Worm (Caenorhabditis elegans) whole organism, L3 larva: ENCODE measurements around the gene irld-40.

Source experiments
- aly-2 ChIP-seq: fragments of 150-350 bp; optimal IDR thresholded peaks from 2 replicates; lab custom pipeline; 2014; ENCODE audit warnings: missing biosample characterization, missing genetic modification characterization
- ama-1 ChIP-seq: fragments of 150-350 bp; optimal IDR thresholded peaks from 2 replicates; lab custom pipeline; 2018
- ceh-9 ChIP-seq: sonication (generic microtip); optimal IDR thresholded peaks from 2 replicates; lab custom pipeline; 2018; ENCODE audit warnings: missing biosample characterization, missing genetic modification characterization
- fos-1 ChIP-seq: fragments of 150-350 bp; optimal IDR thresholded peaks from 2 replicates; lab custom pipeline; 2014; ENCODE audit warnings: missing biosample characterization, missing genetic modification characterization
- lin-15B ChIP-seq: fragments of 150-350 bp; optimal IDR thresholded peaks from 2 replicates; lab custom pipeline; 2014; ENCODE audit warnings: missing biosample characterization, missing genetic modification characterization
- lsy-12 ChIP-seq: sonication (generic microtip); optimal IDR thresholded peaks from 2 replicates; lab custom pipeline; 2016; ENCODE audit warnings: mild to moderate bottlenecking, missing genetic modification characterization, missing compliant biosample characterization
- mdl-1 ChIP-seq: fragments of 150-350 bp; optimal IDR thresholded peaks from 2 replicates; lab custom pipeline; 2014; ENCODE audit warnings: missing biosample characterization, missing genetic modification characterization
- nhr-11 ChIP-seq: fragments of 150-350 bp; optimal IDR thresholded peaks from 2 replicates; lab custom pipeline; 2014; ENCODE audit warnings: missing biosample characterization, missing genetic modification characterization
- nhr-76 ChIP-seq: fragments of 150-350 bp; sonication (generic microtip); optimal IDR thresholded peaks from 5 replicates; lab custom pipeline; 2014; ENCODE audit warnings: missing biosample characterization, missing genetic modification characterization
- pqm-1 ChIP-seq: fragments of 150-350 bp; optimal IDR thresholded peaks from 2 replicates; lab custom pipeline; 2017; ENCODE audit warnings: missing biosample characterization, missing genetic modification characterization, inconsistent platforms
- snpc-4 ChIP-seq: fragments of 150-350 bp; optimal IDR thresholded peaks from 2 replicates; lab custom pipeline; 2014; ENCODE audit warnings: missing biosample characterization, missing genetic modification characterization
- ztf-11 ChIP-seq: fragments of 150-350 bp; optimal IDR thresholded peaks from 2 replicates; lab custom pipeline; 2014; ENCODE audit warnings: missing biosample characterization, missing genetic modification characterization

DNA sequence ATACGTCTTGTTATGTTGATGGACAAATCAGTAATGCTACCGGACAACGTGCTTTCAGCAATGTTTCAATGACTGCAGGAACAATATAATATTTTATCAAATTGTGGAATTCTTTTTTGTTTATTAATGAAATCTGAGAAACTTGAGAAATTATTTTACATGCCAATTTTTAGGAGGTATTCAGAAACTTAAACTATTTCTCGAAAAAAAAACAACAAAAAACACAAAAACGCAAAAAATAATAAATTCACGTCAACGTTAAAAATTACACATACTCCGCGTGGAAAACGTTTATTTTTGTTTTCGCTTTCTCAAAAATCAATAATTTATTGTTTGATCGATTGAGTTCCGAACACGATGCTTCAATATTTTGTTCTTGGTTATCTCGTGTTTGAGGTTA is 20.2 kb upstream of the irld-40 start, which contains the start of gene Y46H3D.1:
- TF ChIP-seq nhr-11 (tag; lab: Kevin White, UChicago), result no peak
- no peak for TF ChIP-seq ceh-9 (tag; lab: Kevin White, UChicago)
- no peak for TF ChIP-seq fos-1
- TF ChIP-seq aly-2 (tag; lab: Kevin White, UChicago), result no peak
- no peak for TF ChIP-seq lin-15B (tag; lab: Kevin White, UChicago)
- TF ChIP-seq ama-1 (lab: Kevin White, UChicago), result no peak
- TF ChIP-seq ztf-11, result no peak
- TF ChIP-seq snpc-4 (tag; lab: Kevin White, UChicago), result no peak
- TF ChIP-seq pqm-1, result no peak
- TF ChIP-seq nhr-76 (tag; lab: Kevin White, UChicago), result no peak
- no peak for TF ChIP-seq lsy-12
- TF ChIP-seq mdl-1 (tag; lab: Kevin White, UChicago), result no peak
